Worm (Caenorhabditis elegans) whole organism, L4 larva: Measurements from ENCODE around the gene R03D7.15.

Experiments used
- ces-1 ChIP-seq: fragments of 150-350 bp; sonication (generic microtip); optimal IDR thresholded peaks from 4 replicates; lab custom pipeline; 2014; ENCODE audit warnings: missing biosample characterization, missing genetic modification reagents, missing genetic modification characterization
- dpl-1 ChIP-seq: fragments of 150-350 bp; optimal IDR thresholded peaks from 2 replicates; lab custom pipeline; 2014; ENCODE audit warnings: missing biosample characterization, missing genetic modification reagents, missing genetic modification characterization
- lin-1 ChIP-seq: fragments of 200-800 bp; sonication (Bioruptor generic); IDR thresholded peaks from 2 replicates; pipeline ENCODE4 v1.3.6; 2022; ENCODE audit warnings: missing genetic modification reagents, missing genetic modification characterization, missing compliant biosample characterization
- lin-39 ChIP-seq: fragments of 150-350 bp; optimal IDR thresholded peaks from 2 replicates; lab custom pipeline; 2014; ENCODE audit warnings: missing biosample characterization, missing genetic modification reagents, missing genetic modification characterization
- mep-1 ChIP-seq: fragments of 150-350 bp; sonication (generic microtip); optimal IDR thresholded peaks from 3 replicates; lab custom pipeline; 2014; ENCODE audit warnings: missing biosample characterization, missing genetic modification characterization
- nhr-11 ChIP-seq: fragments of 150-350 bp; optimal IDR thresholded peaks from 2 replicates; lab custom pipeline; 2014; ENCODE audit warnings: missing biosample characterization, missing genetic modification characterization
- nhr-237 ChIP-seq: sonication (generic microtip); optimal IDR thresholded peaks from 2 replicates; lab custom pipeline; 2017; ENCODE audit warnings: missing biosample characterization, missing genetic modification characterization
- pqm-1 ChIP-seq: sonication (generic microtip); optimal IDR thresholded peaks from 2 replicates; lab custom pipeline; 2017; ENCODE audit warnings: missing biosample characterization, missing genetic modification characterization
- unc-130 ChIP-seq: sonication (generic microtip); optimal IDR thresholded peaks from 2 replicates; lab custom pipeline; 2016; ENCODE audit warnings: missing genetic modification reagents, missing genetic modification characterization, missing compliant biosample characterization
- unc-62 ChIP-seq, 3 experiments: fragments of 150-350 bp in 1 of 3; sonication (generic microtip); optimal IDR thresholded peaks in 2 of 3; peaks in 1 of 3; 1 replicate in 1 of 3; 2 replicates in 2 of 3; lab custom pipeline; 2014 to 2017; ENCODE audit warnings: missing biosample characterization in 3 of 3, missing genetic modification characterization in 3 of 3, missing genetic modification reagents in 3 of 3, missing genotype in 1 of 3
- zag-1 ChIP-seq: fragments of 150-350 bp; optimal IDR thresholded peaks from 2 replicates; lab custom pipeline; 2014; ENCODE audit warnings: missing biosample characterization, missing genetic modification characterization

DNA sequence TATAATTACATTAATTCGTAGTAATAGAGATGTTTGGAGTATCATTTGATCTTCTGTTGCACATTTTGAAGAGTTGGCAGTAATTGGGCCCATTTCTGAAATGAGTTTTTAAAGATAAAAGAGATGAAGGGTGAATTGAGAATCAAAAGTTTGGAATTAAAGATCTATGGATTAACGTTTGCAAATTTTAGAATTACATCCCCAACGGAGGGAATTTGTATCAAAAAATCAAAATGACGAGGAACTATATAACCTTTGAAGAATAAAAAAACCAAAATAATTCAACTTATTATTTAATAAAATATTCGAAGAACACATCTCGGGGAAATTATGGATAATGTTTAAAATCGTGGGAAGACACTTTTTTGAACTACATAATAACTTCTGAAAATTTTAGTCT, 47.0 kb upstream of the R03D7.15 start, which contains the start of gene sra-10:
- TF ChIP-seq unc-62 (GFP tag; optimal IDR thresholded peaks at IDR 0.05 in 1 of 2; lab: Kevin White, UChicago) = no peak
- TF ChIP-seq unc-62 (tag; optimal IDR thresholded peaks at IDR 0.05; lab: Kevin White, UChicago) = no peak
- TF ChIP-seq pqm-1 (tag; lab: Kevin White, UChicago) = no peak
- no peak for TF ChIP-seq zag-1 (tag; lab: Kevin White, UChicago)
- TF ChIP-seq nhr-237 = no peak
- no peak for TF ChIP-seq ces-1 (GFP tag; lab: Kevin White, UChicago)
- TF ChIP-seq unc-130 (GFP tag; lab: Kevin White, UChicago) = no peak
- no peak for TF ChIP-seq lin-1 (GFP tag; lab: Robert Waterston, UW)
- no peak for TF ChIP-seq dpl-1 (GFP tag; lab: Kevin White, UChicago)
- TF ChIP-seq nhr-11 (tag; lab: Kevin White, UChicago) = no peak
- no peak for TF ChIP-seq mep-1 (tag; lab: Kevin White, UChicago)
- no peak for TF ChIP-seq lin-39 (tag; lab: Kevin White, UChicago)
